Worm (Caenorhabditis elegans): ENCODE measurements around the gene lipl-2.

lipl-2 gene

ce11 chrV:9813527-9813926 is 22.2 kb downstream of the lipl-2 start, which contains the start of gene sru-30:
sru-30 (plus strand) TSS chrV:9813827.
- TF ChIP-seq pros-1 (tag; optimal IDR thresholded peaks at IDR 0.05), result no peak
- no peak for TF ChIP-seq unc-55 (GFP tag; optimal IDR thresholded peaks at IDR 0.05)
- no peak for TF ChIP-seq pag-3 (tag; optimal IDR thresholded peaks at IDR 0.05; ENCODE audit: borderline replicate concordance)
- no peak for TF ChIP-seq pha-4 (tag; optimal IDR thresholded peaks at IDR 0.05)
- TF ChIP-seq K02D7.2 (tag; optimal IDR thresholded peaks at IDR 0.05), result no peak
- TF ChIP-seq unc-42 (tag; optimal IDR thresholded peaks at IDR 0.05), result no peak
- no peak for TF ChIP-seq elt-2 (tag; optimal IDR thresholded peaks at IDR 0.05)
- no peak for TF ChIP-seq gmeb-2 (tag; optimal IDR thresholded peaks at IDR 0.05)
- TF ChIP-seq madf-2 (tag; optimal IDR thresholded peaks at IDR 0.05), result no peak
- TF ChIP-seq zip-5 (tag; optimal IDR thresholded peaks at IDR 0.05), result no peak
- TF ChIP-seq lim-6 (tag; optimal IDR thresholded peaks at IDR 0.05), result no peak
- TF ChIP-seq ceh-48 (tag; optimal IDR thresholded peaks at IDR 0.05), result no peak
- no peak for TF ChIP-seq eyg-1 (tag; optimal IDR thresholded peaks at IDR 0.05)
- no peak for TF ChIP-seq pax-1 (tag; optimal IDR thresholded peaks at IDR 0.05)
- no peak for TF ChIP-seq C08G9.2 (tag; optimal IDR thresholded peaks at IDR 0.05)
- TF ChIP-seq dve-1 (tag; optimal IDR thresholded peaks at IDR 0.05), result no peak
- no peak for TF ChIP-seq hlh-13 (GFP tag; optimal IDR thresholded peaks at IDR 0.05)

ce11 chrV:9816390-9816789 is 25.0 kb downstream of the lipl-2 start, which contains the start of gene sru-31:
sru-31 (plus strand) TSS chrV:9816690.
- TF ChIP-seq ahr-1 (tag; optimal IDR thresholded peaks at IDR 0.05), result no peak
- TF ChIP-seq dmd-4 (tag; optimal IDR thresholded peaks at IDR 0.05; ENCODE audit: borderline replicate concordance), result no peak
- TF ChIP-seq rnt-1 (tag; optimal IDR thresholded peaks at IDR 0.05), result no peak
- TF ChIP-seq pha-2 (tag; optimal IDR thresholded peaks at IDR 0.05), result no peak
- no peak for TF ChIP-seq tbx-2 (tag; optimal IDR thresholded peaks at IDR 0.05)
- TF ChIP-seq ets-4 (tag; optimal IDR thresholded peaks at IDR 0.05), result no peak
- no peak for TF ChIP-seq ceh-31 (tag; optimal IDR thresholded peaks at IDR 0.05)
- no peak for TF ChIP-seq sox-4 (tag; optimal IDR thresholded peaks at IDR 0.05)
- no peak for TF ChIP-seq unc-86 (tag; optimal IDR thresholded peaks at IDR 0.05)
- TF ChIP-seq hlh-8 (tag; optimal IDR thresholded peaks at IDR 0.05), result no peak

- no peak for TF ChIP-seq pros-1 (tag; optimal IDR thresholded peaks at IDR 0.05)
- TF ChIP-seq unc-55 (GFP tag; optimal IDR thresholded peaks at IDR 0.05), result no peak
- TF ChIP-seq tbx-2 (tag; optimal IDR thresholded peaks at IDR 0.05), result no peak
- TF ChIP-seq gmeb-2 (tag; optimal IDR thresholded peaks at IDR 0.05), result no peak
- TF ChIP-seq ceh-6 (GFP tag; optimal IDR thresholded peaks at IDR 0.05), result no peak
- TF ChIP-seq rnt-1 (tag; optimal IDR thresholded peaks at IDR 0.05), result no peak
- TF ChIP-seq unc-86 (tag; optimal IDR thresholded peaks at IDR 0.05), result no peak
Observed at ce11 chrV:9821724-9822123, 30.4 kb downstream of the lipl-2 start, which contains the start of gene str-193. str-193 (minus strand) TSS chrV:9821824.

- TF ChIP-seq ceh-6 (GFP tag; optimal IDR thresholded peaks at IDR 0.05), result no peak
Observed at ce11 chrV:9824149-9824548, 32.8 kb downstream of the lipl-2 start, which contains the start of gene str-2. str-2 (minus strand) TSS chrV:9824249.

DNA sequence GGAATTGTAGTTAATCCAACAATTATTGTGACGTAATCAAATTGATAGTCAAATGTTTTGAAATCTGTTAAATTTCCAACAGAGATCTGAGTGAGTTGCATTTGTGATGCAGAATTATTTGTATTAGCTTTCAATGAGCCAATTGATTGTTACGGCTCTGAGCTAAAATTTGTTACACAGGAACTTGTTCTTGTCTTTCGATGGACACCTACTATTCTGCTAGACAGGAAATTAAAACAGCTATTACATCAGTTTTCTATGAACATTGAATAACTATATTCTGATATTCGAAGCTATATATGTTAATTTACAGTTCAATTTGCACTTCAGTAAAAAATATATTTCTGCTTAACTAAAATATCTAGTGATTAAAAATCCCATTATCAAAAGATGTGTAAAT is 42.5 kb downstream of the lipl-2 start, which contains the start of gene sru-40:
Gene sru-40, minus strand, starts transcription at position 101 of the 400 bp plus-strand sequence.
- TF ChIP-seq K02D7.2 (tag; optimal IDR thresholded peaks at IDR 0.05) (no peak), ztf-16 (tag; optimal IDR thresholded peaks at IDR 0.05) (no peak), pax-1 (tag; optimal IDR thresholded peaks at IDR 0.05) (no peak), pros-1 (tag; optimal IDR thresholded peaks at IDR 0.05) (no peak), hlh-30 (tag; optimal IDR thresholded peaks at IDR 0.05; ENCODE audit: insufficient read depth) (no peak), che-1 (tag; optimal IDR thresholded peaks at IDR 0.05) (no peak), ama-1 (optimal IDR thresholded peaks at IDR 0.05) (no peak), ceh-19 (GFP tag; optimal IDR thresholded peaks at IDR 0.05) (no peak), mec-3 (tag; optimal IDR thresholded peaks at IDR 0.05; ENCODE audit: borderline replicate concordance) (no peak), ceh-31 (tag; optimal IDR thresholded peaks at IDR 0.05) (no peak)
